Worm (Caenorhabditis elegans) whole organism, early embryonic: ENCODE results near the gene C05A2.4.

Source experiments
- ama-1 ChIP-seq: fragments of 150-350 bp; optimal IDR thresholded peaks from 2 replicates; lab custom pipeline; 2014
- ceh-13 ChIP-seq: fragments of 200-800 bp; sonication (Bioruptor generic); optimal IDR thresholded peaks from 2 replicates; lab custom pipeline; 2018; ENCODE audit warnings: mild to moderate bottlenecking, missing genetic modification characterization, missing compliant biosample characterization
- ets-7 ChIP-seq: sonication (generic microtip); optimal IDR thresholded peaks from 2 replicates; lab custom pipeline; 2016; ENCODE audit warnings: missing genotype, missing genetic modification characterization, missing compliant biosample characterization
- hmbx-1 ChIP-seq: sonication (generic microtip); optimal IDR thresholded peaks from 2 replicates; lab custom pipeline; 2016; ENCODE audit warnings: mild to moderate bottlenecking, missing genetic modification characterization, missing compliant biosample characterization
- hnd-1 ChIP-seq: sonication (generic microtip); optimal IDR thresholded peaks from 2 replicates; lab custom pipeline; 2016; ENCODE audit warnings: missing genetic modification characterization, missing compliant biosample characterization
- scrt-1 ChIP-seq: fragments of 200-800 bp; sonication (Bioruptor generic); IDR thresholded peaks from 2 replicates; pipeline ENCODE4 v1.3.6; 2022; ENCODE audit warnings: missing genetic modification characterization, missing compliant biosample characterization
- sea-1 ChIP-seq: fragments of 200-800 bp; sonication (Bioruptor generic); conservative IDR thresholded peaks from 2 replicates; pipeline ENCODE4 v1.3.6; 2022; ENCODE audit warnings: missing genetic modification characterization, missing compliant biosample characterization
- tbx-11 ChIP-seq: fragments of 200-800 bp; sonication (Bioruptor generic); IDR thresholded peaks from 2 replicates; pipeline ENCODE4 v1.3.6; 2022; ENCODE audit warnings: missing genetic modification characterization, missing compliant biosample characterization

DNA sequence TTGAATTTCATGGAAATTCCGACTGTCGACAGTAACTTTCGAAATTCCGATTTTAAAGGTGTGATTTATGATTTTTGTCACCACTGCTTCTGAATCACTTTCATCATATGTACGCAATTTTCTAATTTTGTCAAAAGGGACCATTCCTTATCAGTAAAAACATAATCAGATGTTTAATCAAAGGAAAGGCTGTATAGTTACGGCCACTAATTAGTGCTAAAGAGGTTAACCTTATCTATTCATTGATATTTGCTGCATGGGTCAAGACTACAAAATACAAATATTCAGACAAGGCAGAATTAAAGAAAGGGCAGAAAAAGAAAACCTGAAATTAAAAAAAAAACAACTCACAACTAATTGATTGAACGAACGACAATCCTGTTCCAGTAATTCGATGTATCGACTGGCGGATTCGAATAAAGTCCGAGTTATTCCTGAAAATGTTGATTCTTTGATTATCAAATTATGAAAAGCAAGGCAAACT, 36.8 kb downstream of the C05A2.4 start, which contains the start of gene T28B11.1:
- TF ChIP-seq ama-1 (no peak), ets-7 (no peak), ceh-13 (GFP tag; lab: Kevin White, UChicago) (no peak), tbx-11 (GFP tag; lab: Robert Waterston, UW) (no peak), hmbx-1 (tag; lab: Kevin White, UChicago) (no peak), scrt-1 (no peak), sea-1 (GFP tag; lab: Robert Waterston, UW) (no peak), hnd-1 (tag; lab: Kevin White, UChicago) (no peak)
